Worm (Caenorhabditis elegans) whole organism, mixed stage, embryonic: ENCODE measurements around the gene gst-6.
"Not testable (repeated sequence)": the region's sequence is repeated elsewhere in the genome, so short reads cannot be mapped to it uniquely, and the experiment has no call there.

ENCODE experiments used
- ces-1 ChIP-seq: fragments of 150-350 bp; optimal IDR thresholded peaks from 2 replicates; lab custom pipeline; 2014; ENCODE audit warnings: missing biosample characterization, missing genetic modification reagents, missing genetic modification characterization
- hlh-1 ChIP-seq: fragments of 150-350 bp; optimal IDR thresholded peaks from 2 replicates; lab custom pipeline; 2014; ENCODE audit warnings: missing biosample characterization, missing genetic modification reagents, missing genetic modification characterization
- mls-2 ChIP-seq: sonication (generic microtip); optimal IDR thresholded peaks from 2 replicates; lab custom pipeline; 2016; ENCODE audit warnings: mild to moderate bottlenecking, missing genetic modification characterization, moderate library complexity, missing compliant biosample characterization
- sem-2 ChIP-seq: fragments of 200-800 bp; sonication (Bioruptor generic); optimal IDR thresholded peaks from 2 replicates; lab custom pipeline; 2018; ENCODE audit warnings: mild to moderate bottlenecking, missing genetic modification characterization, missing compliant biosample characterization
- snpc-4 ChIP-seq: fragments of 150-350 bp; optimal IDR thresholded peaks from 2 replicates; lab custom pipeline; 2014; ENCODE audit warnings: missing biosample characterization, missing genetic modification characterization

DNA sequence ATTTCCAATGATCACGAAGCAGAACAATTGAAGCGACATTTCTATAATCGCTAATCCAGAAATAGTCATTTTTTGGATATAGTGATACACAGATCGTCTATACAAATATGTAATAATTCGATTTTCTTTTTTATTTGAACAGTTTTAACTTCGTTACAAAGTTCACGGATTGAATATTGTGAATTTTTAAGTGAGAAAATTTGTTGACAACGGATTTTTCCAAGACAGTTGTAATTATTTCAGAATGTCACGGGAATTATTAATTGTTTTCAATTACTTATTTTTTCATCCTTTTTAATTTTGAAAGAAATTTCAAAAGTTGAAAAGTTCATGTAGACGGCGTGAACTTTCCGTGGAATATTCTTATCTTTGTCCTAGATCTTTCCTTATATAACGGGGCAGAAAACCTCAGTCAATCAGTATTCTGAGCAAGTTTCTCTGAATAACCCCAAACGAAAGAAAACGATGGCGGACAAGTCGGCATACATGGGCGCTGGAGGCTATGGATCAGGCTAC is 37.5 kb upstream of the gst-6 start, which contains the start of the genes T23B7.2 and nspd-4:
- not testable (repeated sequence) for TF ChIP-seq snpc-4; ces-1 (GFP tag; lab: Kevin White, UChicago); mls-2; hlh-1 (tag; lab: Kevin White, UChicago); sem-2 (GFP tag; lab: Kevin White, UChicago)
